Fruit fly (Drosophila melanogaster): ENCODE data around the gene CG14105.

- TF ChIP-seq Dll (optimal IDR thresholded peaks at IDR 0.05) (no peak), psq (optimal IDR thresholded peaks at IDR 0.05) (no peak), pan (optimal IDR thresholded peaks at IDR 0.05) (no peak)
Observed at dm6 chr3L:13452281-13452680, 25.8 kb upstream of the CG14105 start.

All from whole organism.